Worm (Caenorhabditis elegans): ENCODE results near the gene F22B7.1.

DNA sequence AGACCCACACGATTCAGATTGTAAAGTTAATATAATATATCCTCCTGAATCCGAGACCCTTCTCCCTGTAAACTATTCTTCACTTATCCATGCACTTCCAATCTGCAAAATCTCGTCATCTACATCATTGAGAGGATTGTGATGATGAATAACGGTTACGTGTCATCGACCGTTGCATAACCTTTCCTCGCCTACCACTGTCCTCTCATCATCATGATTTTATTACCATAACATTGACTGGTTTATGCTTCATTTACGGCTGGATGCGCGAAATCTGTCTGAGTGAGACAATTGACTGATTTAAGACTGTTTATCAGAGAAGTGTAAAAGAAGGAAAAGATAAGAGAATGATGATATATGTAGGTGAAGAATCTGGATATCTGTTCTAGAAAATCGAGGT lies 44.9 kb upstream of the F22B7.1 start:
- TF ChIP-seq unc-62 (GFP tag; optimal IDR thresholded peaks at IDR 0.05 in 1 of 2) (no peak), unc-62 (tag; optimal IDR thresholded peaks at IDR 0.05) (no peak), ZK546.5 (tag; optimal IDR thresholded peaks at IDR 0.05) (no peak), nhr-10 (tag; optimal IDR thresholded peaks at IDR 0.05) (no peak), nhr-28 (tag; optimal IDR thresholded peaks at IDR 0.05) (no peak), zag-1 (tag; optimal IDR thresholded peaks at IDR 0.05) (no peak), ces-1 (GFP tag; optimal IDR thresholded peaks at IDR 0.05) (no peak), nhr-11 (tag; optimal IDR thresholded peaks at IDR 0.05) (no peak), unc-39 (tag; optimal IDR thresholded peaks at IDR 0.05) (no peak), ceh-28 (tag; optimal IDR thresholded peaks at IDR 0.05) (no peak), rbr-2 (tag; optimal IDR thresholded peaks at IDR 0.05) (no peak), dve-1 (tag; optimal IDR thresholded peaks at IDR 0.05; ENCODE audit: insufficient read depth) (no peak), nhr-237 (tag; optimal IDR thresholded peaks at IDR 0.05) (no peak), nhr-6 (tag; optimal IDR thresholded peaks at IDR 0.05) (no peak)

Data from whole organism, L4 larva.